Fruit fly (Drosophila melanogaster): ENCODE results near the gene dbf.
A peak's percentile ranks its signal among the peaks of the same experiment; 100 is the strongest.

dbf gene

dm6 chr2L:10671530-10671929 lies 20.1 kb downstream of the dbf start:
- TF ChIP-seq CG14655 (GFP tag; optimal IDR thresholded peaks at IDR 0.05) (no peak), D1 (tag; optimal IDR thresholded peaks at IDR 0.05) (peak; percentile 49)

dm6 chr2L:10672989-10673388 lies 21.6 kb downstream of the dbf start:
- TF ChIP-seq gl (tag; optimal IDR thresholded peaks at IDR 0.05), result no peak
- no peak for TF ChIP-seq CG13204 (GFP tag; optimal IDR thresholded peaks at IDR 0.05)
- TF ChIP-seq EcR (GFP tag; optimal IDR thresholded peaks at IDR 0.05), result no peak
- TF ChIP-seq CG15710 (tag; optimal IDR thresholded peaks at IDR 0.05), result peak; percentile 24
- TF ChIP-seq CG17806 (tag; optimal IDR thresholded peaks at IDR 0.05), result peak; percentile 42
- TF ChIP-seq Pif1B (GFP tag; optimal IDR thresholded peaks at IDR 0.05), result no peak
- no peak for TF ChIP-seq D1 (tag; optimal IDR thresholded peaks at IDR 0.05)
- TF ChIP-seq CG4496 (GFP tag; IDR thresholded peaks at IDR 0.05), result peak; percentile 52; the same call in 2 of the 3 replicates
- no peak for TF ChIP-seq CG10348 (GFP tag; IDR thresholded peaks at IDR 0.05)
- no peak for TF ChIP-seq Pif1A (GFP tag; optimal IDR thresholded peaks at IDR 0.05)
- TF ChIP-seq CG8159 (tag; optimal IDR thresholded peaks at IDR 0.05), result peak; percentile 69
- TF ChIP-seq CG34367 (tag; optimal IDR thresholded peaks at IDR 0.05), result no peak
- no peak for TF ChIP-seq CG12605 (GFP tag; IDR thresholded peaks at IDR 0.05)
- peak; percentile 42 for TF ChIP-seq CG14655 (GFP tag; optimal IDR thresholded peaks at IDR 0.05)
- TF ChIP-seq CG8301 (tag; optimal IDR thresholded peaks at IDR 0.05), result peak; percentile 40
- TF ChIP-seq Ets98B (GFP tag; IDR thresholded peaks at IDR 0.05), result no peak
- TF ChIP-seq CG32121 (GFP tag; IDR thresholded peaks at IDR 0.05), result no peak
- no peak for TF ChIP-seq Snoo (tag; optimal IDR thresholded peaks at IDR 0.05)
- peak; percentile 33 for TF ChIP-seq CG9948 (tag; optimal IDR thresholded peaks at IDR 0.05)
- TF ChIP-seq fd96Ca (GFP tag; IDR thresholded peaks at IDR 0.05), result no peak
- no peak for TF ChIP-seq rn (GFP tag; IDR thresholded peaks at IDR 0.05)

- TF ChIP-seq CG34367 (tag; optimal IDR thresholded peaks at IDR 0.05), result peak; percentile 35
- TF ChIP-seq D1 (tag; optimal IDR thresholded peaks at IDR 0.05), result peak; percentile 35
- no peak for TF ChIP-seq EcR (GFP tag; optimal IDR thresholded peaks at IDR 0.05)
- peak; percentile 74 for TF ChIP-seq CG8301 (tag; optimal IDR thresholded peaks at IDR 0.05)
- peak; percentile 21; the same call in 1 of the 2 replicates for TF ChIP-seq CG12605 (GFP tag; IDR thresholded peaks at IDR 0.05)
- TF ChIP-seq CG4496 (GFP tag; IDR thresholded peaks at IDR 0.05), result peak; percentile 78
- peak; percentile 67 for TF ChIP-seq CG17806 (tag; optimal IDR thresholded peaks at IDR 0.05)
- TF ChIP-seq Pif1B (GFP tag; optimal IDR thresholded peaks at IDR 0.05), result peak; percentile 58
- TF ChIP-seq Ets98B (GFP tag; IDR thresholded peaks at IDR 0.05), result peak; percentile 71
- TF ChIP-seq gl (tag; optimal IDR thresholded peaks at IDR 0.05), result no peak
- TF ChIP-seq Pif1A (GFP tag; optimal IDR thresholded peaks at IDR 0.05), result peak; percentile 63
- no peak for TF ChIP-seq Snoo (tag; optimal IDR thresholded peaks at IDR 0.05)
- peak; percentile 70 for TF ChIP-seq CG14655 (GFP tag; optimal IDR thresholded peaks at IDR 0.05)
- TF ChIP-seq rn (GFP tag; IDR thresholded peaks at IDR 0.05), result peak; percentile 42; the same call in 1 of the 2 replicates
- TF ChIP-seq CG15710 (tag; optimal IDR thresholded peaks at IDR 0.05), result peak; percentile 69
- TF ChIP-seq CG8159 (tag; optimal IDR thresholded peaks at IDR 0.05), result peak; percentile 69
- TF ChIP-seq CG13204 (GFP tag; optimal IDR thresholded peaks at IDR 0.05), result no peak
- peak; percentile 53 for TF ChIP-seq CG9948 (tag; optimal IDR thresholded peaks at IDR 0.05)
- peak; percentile 57; the same call in 1 of the 2 replicates for TF ChIP-seq CG32121 (GFP tag; IDR thresholded peaks at IDR 0.05)
These were observed 25.7 kb downstream of the dbf start, which contains the start of gene CG17104 for dm6 chr2L:10676933-10677714. CG17104 (plus strand) TSS chr2L:10677198.

dm6 chr2L:10677715-10678088 lies 26.3 kb downstream of the dbf start:
- TF ChIP-seq CG8301 (tag; optimal IDR thresholded peaks at IDR 0.05) (no peak), CG4496 (GFP tag; IDR thresholded peaks at IDR 0.05) (no peak), CG8159 (tag; optimal IDR thresholded peaks at IDR 0.05) (no peak), Snoo (tag; optimal IDR thresholded peaks at IDR 0.05) (no peak), CG14655 (GFP tag; optimal IDR thresholded peaks at IDR 0.05) (no peak)

dm6 chr2L:10679568-10679967 lies 28.2 kb downstream of the dbf start:
- TF ChIP-seq Ets98B (GFP tag; IDR thresholded peaks at IDR 0.05) (peak; percentile 16; the same call in 1 of the 2 replicates), Snoo (tag; optimal IDR thresholded peaks at IDR 0.05) (no peak), CG32121 (GFP tag; IDR thresholded peaks at IDR 0.05) (0 out of 2 replicates have a peak, but pooled peaks have one; percentile 25), CG17806 (tag; optimal IDR thresholded peaks at IDR 0.05) (no peak), CG14655 (GFP tag; optimal IDR thresholded peaks at IDR 0.05) (no peak)

- TF ChIP-seq Pif1A (GFP tag; optimal IDR thresholded peaks at IDR 0.05) (no peak), CG4496 (GFP tag; IDR thresholded peaks at IDR 0.05) (0 out of 3 replicates have a peak, but pooled peaks have one; percentile 20)
These were observed 29.2 kb downstream of the dbf start, which contains the start of gene CG17105 for dm6 chr2L:10680584-10681080. CG17105 (plus strand) TSS chr2L:10681030.

dm6 chr2L:10681602-10682001 lies 30.2 kb downstream of the dbf start, which contains the start of gene CG17107:
CG17107 (plus strand) TSS chr2L:10681902.
- TF ChIP-seq CG9948 (tag; optimal IDR thresholded peaks at IDR 0.05), result no peak
- no peak for TF ChIP-seq rn (GFP tag; IDR thresholded peaks at IDR 0.05)
- TF ChIP-seq D1 (tag; optimal IDR thresholded peaks at IDR 0.05), result no peak
- TF ChIP-seq CG8159 (tag; optimal IDR thresholded peaks at IDR 0.05), result no peak
- no peak for TF ChIP-seq gl (tag; optimal IDR thresholded peaks at IDR 0.05)
- TF ChIP-seq Snoo (tag; optimal IDR thresholded peaks at IDR 0.05), result no peak
- no peak for TF ChIP-seq CG4496 (GFP tag; IDR thresholded peaks at IDR 0.05)
- TF ChIP-seq Pif1A (GFP tag; optimal IDR thresholded peaks at IDR 0.05), result no peak
- no peak for TF ChIP-seq fd96Ca (GFP tag; IDR thresholded peaks at IDR 0.05)
- TF ChIP-seq Pif1B (GFP tag; optimal IDR thresholded peaks at IDR 0.05), result no peak
- TF ChIP-seq EcR (GFP tag; optimal IDR thresholded peaks at IDR 0.05), result no peak
- TF ChIP-seq CG8301 (tag; optimal IDR thresholded peaks at IDR 0.05), result no peak
- TF ChIP-seq CG12605 (GFP tag; IDR thresholded peaks at IDR 0.05), result no peak
- TF ChIP-seq Ets98B (GFP tag; IDR thresholded peaks at IDR 0.05), result no peak

Measured in whole organism, pupa.